Fruit fly (Drosophila melanogaster) Kc167 (cell line): ENCODE data around the gene CG6465.

Experiments
- Sin3A ChIP-seq: fragments of >200 bp; optimal IDR thresholded peaks from 2 replicates; lab custom pipeline; 2018; ENCODE audit warnings: missing external identifiers
- h ChIP-seq: fragments of >200 bp; optimal IDR thresholded peaks from 3 replicates; lab custom pipeline; 2018; ENCODE audit warnings: missing external identifiers
- psq ChIP-seq: fragments of >200 bp; optimal IDR thresholded peaks from 2 replicates; lab custom pipeline; 2017; ENCODE audit warnings: missing external identifiers

DNA sequence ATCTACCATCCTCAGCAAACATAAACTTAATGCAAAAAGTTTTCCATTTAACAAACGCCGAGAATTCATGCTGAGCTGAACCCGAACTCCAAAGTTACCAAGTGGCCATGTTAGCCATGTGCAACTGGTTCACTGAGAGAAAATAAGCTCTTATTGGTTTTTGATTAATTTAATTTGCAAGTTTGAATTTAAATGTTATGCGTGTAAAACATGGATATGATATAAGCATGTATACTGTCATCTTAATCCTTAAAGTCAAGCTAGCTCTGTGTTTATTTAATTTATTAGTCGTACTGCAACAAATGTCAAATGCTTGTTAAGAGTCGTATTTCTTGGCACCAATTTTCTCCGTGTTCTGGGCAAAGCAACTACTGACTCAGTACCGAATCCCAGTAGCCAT, 22.4 kb downstream of the CG6465 start:
- TF ChIP-seq h (lab: Kevin White, UChicago): no peak
- TF ChIP-seq Sin3A (lab: Kevin White, UChicago): no peak
- no peak for TF ChIP-seq psq (lab: Kevin White, UChicago)
